Worm (Caenorhabditis elegans) whole organism, L2 larva: ENCODE measurements around the gene str-143.

Experiments used
- C34F6.9 ChIP-seq: fragments of 150-350 bp; optimal IDR thresholded peaks from 2 replicates; lab custom pipeline; 2014; ENCODE audit warnings: missing biosample characterization, missing genetic modification characterization
- aly-2 ChIP-seq: fragments of 150-350 bp; optimal IDR thresholded peaks from 2 replicates; lab custom pipeline; 2014; ENCODE audit warnings: missing biosample characterization, missing genetic modification characterization
- ama-1 ChIP-seq: fragments of 150-350 bp; optimal IDR thresholded peaks from 2 replicates; lab custom pipeline; 2018; ENCODE audit warnings: inconsistent platforms
- blmp-1 ChIP-seq: sonication (generic microtip); optimal IDR thresholded peaks from 2 replicates; lab custom pipeline; 2017; ENCODE audit warnings: missing genetic modification characterization, mild to moderate bottlenecking, missing compliant biosample characterization, antibody characterized with exemption, moderate library complexity; ENCODE audit not compliant: insufficient read depth
- ceh-82 ChIP-seq: fragments of 150-350 bp; optimal IDR thresholded peaks from 2 replicates; lab custom pipeline; 2014; ENCODE audit warnings: missing biosample characterization, missing genetic modification characterization
- crh-2 ChIP-seq: sonication (generic microtip); optimal IDR thresholded peaks from 2 replicates; lab custom pipeline; 2017; ENCODE audit warnings: missing biosample characterization, missing genetic modification characterization
- egl-27 ChIP-seq: sonication (generic microtip); optimal IDR thresholded peaks from 3 replicates; lab custom pipeline; 2017; ENCODE audit warnings: missing biosample characterization, missing genetic modification reagents, missing genetic modification characterization
- elt-3 ChIP-seq: sonication (generic microtip); optimal IDR thresholded peaks from 2 replicates; lab custom pipeline; 2017; ENCODE audit warnings: missing biosample characterization, missing genetic modification characterization
- fos-1 ChIP-seq: fragments of 150-350 bp; optimal IDR thresholded peaks from 2 replicates; lab custom pipeline; 2014; ENCODE audit warnings: missing biosample characterization, missing genetic modification characterization
- gmeb-1 ChIP-seq: fragments of 150-350 bp; optimal IDR thresholded peaks from 2 replicates; lab custom pipeline; 2014; ENCODE audit warnings: missing biosample characterization, missing genetic modification characterization
- lin-11 ChIP-seq: fragments of 150-350 bp; sonication (generic microtip); optimal IDR thresholded peaks from 2 replicates; lab custom pipeline; 2014; ENCODE audit warnings: missing biosample characterization, missing genetic modification characterization, inconsistent platforms, mixed read lengths
- lin-13 ChIP-seq: fragments of 150-350 bp; optimal IDR thresholded peaks from 2 replicates; lab custom pipeline; 2014; ENCODE audit warnings: missing biosample characterization, missing genetic modification reagents, missing genetic modification characterization
- lin-39 ChIP-seq: fragments of 150-350 bp; optimal IDR thresholded peaks from 2 replicates; lab custom pipeline; 2014; ENCODE audit warnings: missing biosample characterization, missing genetic modification reagents, missing genetic modification characterization
- lsy-2 ChIP-seq, 2 experiments: fragments of 150-350 bp in 1 of 2; sonication (generic microtip) in 1 of 2; optimal IDR thresholded peaks; 2 replicates each; lab custom pipeline; 2014 to 2017; ENCODE audit warnings: missing biosample characterization in 2 of 2, missing genetic modification characterization in 2 of 2
- mab-5 ChIP-seq: fragments of 150-350 bp; optimal IDR thresholded peaks from 2 replicates; lab custom pipeline; 2014; ENCODE audit warnings: missing biosample characterization, missing genetic modification characterization
- nhr-10 ChIP-seq: sonication (generic microtip); optimal IDR thresholded peaks from 2 replicates; lab custom pipeline; 2017; ENCODE audit warnings: missing biosample characterization, missing genetic modification characterization
- nhr-21 ChIP-seq: fragments of 150-350 bp; optimal IDR thresholded peaks from 2 replicates; lab custom pipeline; 2014; ENCODE audit warnings: missing biosample characterization, missing genetic modification characterization
- nhr-25 ChIP-seq: fragments of 150-350 bp; sonication (generic microtip); optimal IDR thresholded peaks from 3 replicates; lab custom pipeline; 2014; ENCODE audit warnings: missing biosample characterization, missing genetic modification characterization
- peb-1 ChIP-seq: fragments of 150-350 bp; optimal IDR thresholded peaks from 2 replicates; lab custom pipeline; 2014; ENCODE audit warnings: missing biosample characterization, missing genetic modification characterization
- sem-4 ChIP-seq: fragments of 150-350 bp; optimal IDR thresholded peaks from 2 replicates; lab custom pipeline; 2014; ENCODE audit warnings: missing biosample characterization, missing genetic modification reagents, missing genetic modification characterization
- sma-3 ChIP-seq: sonication (generic microtip); optimal IDR thresholded peaks from 2 replicates; lab custom pipeline; 2016; ENCODE audit warnings: missing genetic modification reagents, missing genetic modification characterization, missing compliant biosample characterization
- sma-9 ChIP-seq, 2 experiments: fragments of 150-350 bp in 1 of 2; sonication (generic microtip) in 1 of 2; optimal IDR thresholded peaks; 2 replicates each; lab custom pipeline; 2014 to 2016; ENCODE audit warnings: missing genetic modification characterization in 2 of 2, mild to moderate bottlenecking in 1 of 2, missing biosample characterization in 1 of 2, missing compliant biosample characterization in 1 of 2, missing genetic modification reagents in 1 of 2, moderate library complexity in 1 of 2
- snpc-4 ChIP-seq: fragments of 150-350 bp; optimal IDR thresholded peaks from 2 replicates; lab custom pipeline; 2014; ENCODE audit warnings: missing biosample characterization, missing genetic modification characterization
- unc-39 ChIP-seq: fragments of 150-350 bp; optimal IDR thresholded peaks from 2 replicates; lab custom pipeline; 2014; ENCODE audit warnings: missing biosample characterization, missing genetic modification characterization
- unc-55 ChIP-seq: fragments of 150-350 bp; sonication (generic microtip); optimal IDR thresholded peaks from 3 replicates; lab custom pipeline; 2014; ENCODE audit warnings: missing biosample characterization, missing genetic modification reagents, missing genetic modification characterization
- unc-62 ChIP-seq: fragments of 150-350 bp; optimal IDR thresholded peaks from 2 replicates; lab custom pipeline; 2014; ENCODE audit warnings: missing biosample characterization, missing genetic modification reagents, missing genetic modification characterization
- zag-1 ChIP-seq: fragments of 150-350 bp; optimal IDR thresholded peaks from 2 replicates; lab custom pipeline; 2014; ENCODE audit warnings: missing biosample characterization, missing genetic modification characterization
- ztf-1 ChIP-seq: fragments of 200-800 bp; sonication (Bioruptor generic); conservative IDR thresholded peaks from 2 replicates; pipeline ENCODE4 v1.3.6; 2022; ENCODE audit warnings: missing genetic modification characterization, missing compliant biosample characterization
- ztf-11 ChIP-seq: sonication (generic microtip); optimal IDR thresholded peaks from 2 replicates; lab custom pipeline; 2017; ENCODE audit warnings: missing biosample characterization, missing genetic modification characterization

str-143 gene

ce11 chrV:8079813-8080212, 10.3 kb upstream of the str-143 start:
- TF ChIP-seq gmeb-1 (tag; lab: Kevin White, UChicago) (no peak), blmp-1 (tag; lab: Kevin White, UChicago) (peak; percentile 51), sem-4 (tag; lab: Kevin White, UChicago) (no peak), egl-27 (peak; percentile 17), sma-9 (GFP tag; optimal IDR thresholded peaks at IDR 0.05; lab: Kevin White, UChicago) (peak; percentile 77), sma-9 (tag; optimal IDR thresholded peaks at IDR 0.05; lab: Kevin White, UChicago) (no peak), sma-3 (GFP tag; lab: Kevin White, UChicago) (peak; percentile 5), C34F6.9 (tag; lab: Kevin White, UChicago) (no peak), nhr-25 (tag; lab: Kevin White, UChicago) (peak; percentile 71)
- TF ChIP-seq, all 48 proteins: peak for 5

ce11 chrV:8075712-8076111, 6.2 kb upstream of the str-143 start, which contains the start of gene catp-3:
catp-3 (plus strand) TSS chrV:8076012.
- TF ChIP-seq crh-2 (tag; lab: Kevin White, UChicago): no peak
- TF ChIP-seq snpc-4: no peak
- no peak for TF ChIP-seq elt-3 (tag; lab: Kevin White, UChicago)
- no peak for TF ChIP-seq sma-9 (GFP tag; optimal IDR thresholded peaks at IDR 0.05; lab: Kevin White, UChicago)
- no peak for TF ChIP-seq sma-9 (tag; optimal IDR thresholded peaks at IDR 0.05; lab: Kevin White, UChicago)
- TF ChIP-seq fos-1 (tag; lab: Kevin White, UChicago): no peak
- no peak for TF ChIP-seq nhr-25 (tag; lab: Kevin White, UChicago)
- TF ChIP-seq lsy-2 (tag; optimal IDR thresholded peaks at IDR 0.05; lab: Kevin White, UChicago): no peak
- no peak for TF ChIP-seq peb-1 (tag; lab: Kevin White, UChicago)
- TF ChIP-seq unc-55 (GFP tag; lab: Kevin White, UChicago): no peak
- no peak for TF ChIP-seq egl-27
- TF ChIP-seq mab-5 (tag; lab: Kevin White, UChicago): no peak

ce11 chrV:8073162-8073561, 3.6 kb upstream of the str-143 start:
- TF ChIP-seq lsy-2 (tag; optimal IDR thresholded peaks at IDR 0.05; lab: Kevin White, UChicago): no peak
- peak; percentile 48 for TF ChIP-seq nhr-21 (tag; lab: Kevin White, UChicago)
- TF ChIP-seq ceh-82: no peak
- TF ChIP-seq blmp-1 (tag; lab: Kevin White, UChicago): peak; percentile 71
- peak; percentile 14 for TF ChIP-seq sma-3 (GFP tag; lab: Kevin White, UChicago)
- TF ChIP-seq fos-1 (tag; lab: Kevin White, UChicago): peak; percentile 30
- no peak for TF ChIP-seq unc-39 (tag; lab: Kevin White, UChicago)
- TF ChIP-seq zag-1 (tag; lab: Kevin White, UChicago): no peak
- TF ChIP-seq C34F6.9 (tag; lab: Kevin White, UChicago): no peak
- no peak for TF ChIP-seq snpc-4
- TF ChIP-seq sma-9 (GFP tag; optimal IDR thresholded peaks at IDR 0.05; lab: Kevin White, UChicago): peak; percentile 85
- TF ChIP-seq sma-9 (tag; optimal IDR thresholded peaks at IDR 0.05; lab: Kevin White, UChicago): no peak

ce11 chrV:8072047-8072446, 2.5 kb upstream of the str-143 start, which contains the start of gene str-144:
str-144 (minus strand) TSS chrV:8072147.
- TF ChIP-seq sma-3 (GFP tag; lab: Kevin White, UChicago) (no peak), nhr-10 (tag; lab: Kevin White, UChicago) (no peak), C34F6.9 (tag; lab: Kevin White, UChicago) (no peak), snpc-4 (no peak)
- TF ChIP-seq, all 48 proteins: peak for 0

- TF ChIP-seq aly-2 (tag; lab: Kevin White, UChicago) (no peak), unc-62 (no peak), egl-27 (no peak), nhr-21 (tag; lab: Kevin White, UChicago) (no peak), lin-11 (no peak), fos-1 (tag; lab: Kevin White, UChicago) (no peak), lin-13 (no peak), unc-39 (tag; lab: Kevin White, UChicago) (no peak), ama-1 (lab: Kevin White, UChicago) (no peak), lin-39 (tag; lab: Kevin White, UChicago) (no peak), ztf-1 (no peak), unc-55 (GFP tag; lab: Kevin White, UChicago) (no peak), C34F6.9 (tag; lab: Kevin White, UChicago) (no peak)
Observed at ce11 chrV:8067800-8068199, 1.7 kb downstream of the str-143 start, which contains the start of gene str-140. str-140 (minus strand) TSS chrV:8067900.

DNA sequence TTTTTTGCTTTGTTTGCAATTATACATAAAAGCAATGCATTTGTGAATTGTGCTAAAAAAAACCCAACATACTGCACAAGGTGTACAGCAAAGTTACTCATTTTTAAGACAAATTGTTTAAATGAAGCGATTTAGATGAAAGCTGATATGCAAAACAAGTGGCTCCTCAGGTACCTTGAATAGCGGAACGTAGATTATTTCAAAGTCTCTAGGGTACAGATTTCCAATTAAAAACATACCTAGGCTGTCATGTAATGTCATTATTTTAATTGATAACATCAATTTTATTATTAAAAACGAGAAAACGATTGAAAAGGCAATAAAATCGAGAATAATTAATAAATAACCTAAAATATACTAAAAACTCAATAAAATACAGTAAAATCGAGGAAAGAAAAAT, 7.5 kb downstream of the str-143 start, which contains the start of gene str-139:
Gene str-139 (minus strand): TSS at position 101 of the 400 bp plus-strand sequence.
- TF ChIP-seq ztf-11 (tag; lab: Kevin White, UChicago): no peak
